Fruit fly (Drosophila melanogaster) whole organism, prepupa: ENCODE data around the gene CG14866.

Experiments
- Blimp-1 ChIP-seq: fragments of 200-800 bp; sonication (Bioruptor generic); optimal IDR thresholded peaks from 3 replicates; lab custom pipeline; 2017; ENCODE audit warnings: missing biosample characterization, missing genetic modification characterization, mild to moderate bottlenecking, moderate library complexity, missing genetic modification reagents
- CG10631 ChIP-seq: fragments of 200-800 bp; sonication (Bioruptor generic); optimal IDR thresholded peaks from 2 replicates; lab custom pipeline; 2016; ENCODE audit warnings: missing biosample characterization, missing genetic modification characterization
- CG10669 ChIP-seq: fragments of 200-800 bp; sonication (Bioruptor generic); optimal IDR thresholded peaks from 3 replicates; lab custom pipeline; 2018; ENCODE audit warnings: missing biosample characterization, mild to moderate bottlenecking, missing genetic modification characterization, moderate library complexity
- CG1621 ChIP-seq: fragments of 200-800 bp; sonication (Bioruptor generic); optimal IDR thresholded peaks from 3 replicates; lab custom pipeline; 2018; ENCODE audit warnings: missing biosample characterization, mild to moderate bottlenecking, missing genetic modification characterization
- CG3032 ChIP-seq: fragments of 200-800 bp; optimal IDR thresholded peaks from 2 replicates; lab custom pipeline; 2019; ENCODE audit warnings: missing biosample characterization, mild to moderate bottlenecking, missing genetic modification characterization, moderate library complexity
- CG34406 ChIP-seq: fragments of 200-800 bp; sonication (Bioruptor generic); optimal IDR thresholded peaks from 3 replicates; lab custom pipeline; 2016; ENCODE audit warnings: missing biosample characterization, missing genetic modification characterization
- CG3919 ChIP-seq: fragments of 200-800 bp; sonication (Bioruptor generic); optimal IDR thresholded peaks from 3 replicates; lab custom pipeline; 2016; ENCODE audit warnings: missing biosample characterization, missing genetic modification characterization
- CG4318 ChIP-seq: fragments of 200-800 bp; sonication (Bioruptor generic); optimal IDR thresholded peaks from 3 replicates; lab custom pipeline; 2017; ENCODE audit warnings: missing biosample characterization, mild to moderate bottlenecking, missing genetic modification characterization
- CG6276 ChIP-seq: fragments of 200-800 bp; sonication (Bioruptor generic); optimal IDR thresholded peaks from 2 replicates; lab custom pipeline; 2017; ENCODE audit warnings: missing biosample characterization, mild to moderate bottlenecking, missing genetic modification characterization
- CG6792 ChIP-seq: fragments of 200-800 bp; sonication (Bioruptor generic); optimal IDR thresholded peaks from 3 replicates; lab custom pipeline; 2016; ENCODE audit warnings: missing biosample characterization, missing genetic modification characterization
- CG7368 ChIP-seq: fragments of 200-800 bp; sonication (Bioruptor generic); optimal IDR thresholded peaks from 3 replicates; lab custom pipeline; 2016; ENCODE audit warnings: missing biosample characterization, missing genetic modification characterization
- Eip78C ChIP-seq: fragments of 200-800 bp; sonication (Bioruptor generic); peaks from one replicate; lab custom pipeline; 2016; ENCODE audit warnings: missing biosample characterization, missing genetic modification characterization
- Eip93F ChIP-seq: fragments of 200-800 bp; sonication (Bioruptor generic); optimal IDR thresholded peaks from 2 replicates; lab custom pipeline; 2016; ENCODE audit warnings: missing biosample characterization, mild to moderate bottlenecking, missing genetic modification characterization
- Ets96B ChIP-seq: fragments of 200-800 bp; optimal IDR thresholded peaks from 2 replicates; lab custom pipeline; 2019; ENCODE audit warnings: missing biosample characterization, mild to moderate bottlenecking, missing genetic modification characterization, moderate library complexity
- Met ChIP-seq: fragments of 200-800 bp; sonication (Bioruptor generic); optimal IDR thresholded peaks from 3 replicates; lab custom pipeline; 2016; ENCODE audit warnings: missing biosample characterization, missing genetic modification characterization
- Smox ChIP-seq: fragments of 200-800 bp; sonication (Bioruptor generic); optimal IDR thresholded peaks from 3 replicates; lab custom pipeline; 2016; ENCODE audit warnings: missing biosample characterization, missing genetic modification characterization
- Sox14 ChIP-seq: fragments of 200-800 bp; sonication (Bioruptor generic); optimal IDR thresholded peaks from 3 replicates; lab custom pipeline; 2016; ENCODE audit warnings: missing biosample characterization, missing genetic modification characterization
- Sox15 ChIP-seq: fragments of 200-800 bp; sonication (Bioruptor generic); optimal IDR thresholded peaks from 3 replicates; lab custom pipeline; 2016; ENCODE audit warnings: missing biosample characterization, missing genetic modification characterization
- achi ChIP-seq: fragments of 200-800 bp; sonication (Bioruptor generic); optimal IDR thresholded peaks from 3 replicates; lab custom pipeline; 2016; ENCODE audit warnings: missing biosample characterization, missing genetic modification characterization
- esn ChIP-seq: fragments of 200-800 bp; sonication (Bioruptor generic); optimal IDR thresholded peaks from 2 replicates; lab custom pipeline; 2016; ENCODE audit warnings: missing biosample characterization, mild to moderate bottlenecking, missing genetic modification characterization, moderate library complexity
- fd59A ChIP-seq: fragments of 200-800 bp; sonication (Bioruptor generic); optimal IDR thresholded peaks from 2 replicates; lab custom pipeline; 2017; ENCODE audit warnings: missing biosample characterization, mild to moderate bottlenecking, missing genetic modification characterization, missing genetic modification reagents
- fkh ChIP-seq: fragments of 200-800 bp; sonication (Bioruptor generic); optimal IDR thresholded peaks from 3 replicates; lab custom pipeline; 2017; ENCODE audit warnings: missing biosample characterization, mild to moderate bottlenecking, missing genetic modification characterization, moderate library complexity
- pdm3 ChIP-seq: fragments of 200-800 bp; sonication (Bioruptor generic); optimal IDR thresholded peaks from 3 replicates; lab custom pipeline; 2016; ENCODE audit warnings: missing biosample characterization, missing genetic modification characterization
- salr ChIP-seq, 2 experiments: fragments of 200-800 bp; sonication (Bioruptor generic); optimal IDR thresholded peaks; 3 replicates each; lab custom pipeline; 2016 to 2018; ENCODE audit warnings: missing biosample characterization in 2 of 2, missing genetic modification characterization in 2 of 2, mild to moderate bottlenecking in 1 of 2
- spab ChIP-seq: fragments of 200-800 bp; sonication (Bioruptor generic); optimal IDR thresholded peaks from 2 replicates; lab custom pipeline; 2017; ENCODE audit warnings: missing biosample characterization, mild to moderate bottlenecking, missing genetic modification characterization, missing genetic modification reagents
- svp ChIP-seq: fragments of 200-800 bp; sonication (Bioruptor generic); peaks from one replicate; lab custom pipeline; 2016; ENCODE audit warnings: missing biosample characterization, missing genetic modification characterization
- vri ChIP-seq: fragments of 200-800 bp; sonication (Bioruptor generic); optimal IDR thresholded peaks from 3 replicates; lab custom pipeline; 2016; ENCODE audit warnings: missing biosample characterization, mild to moderate bottlenecking, missing genetic modification characterization

Gene CG14866

DNA sequence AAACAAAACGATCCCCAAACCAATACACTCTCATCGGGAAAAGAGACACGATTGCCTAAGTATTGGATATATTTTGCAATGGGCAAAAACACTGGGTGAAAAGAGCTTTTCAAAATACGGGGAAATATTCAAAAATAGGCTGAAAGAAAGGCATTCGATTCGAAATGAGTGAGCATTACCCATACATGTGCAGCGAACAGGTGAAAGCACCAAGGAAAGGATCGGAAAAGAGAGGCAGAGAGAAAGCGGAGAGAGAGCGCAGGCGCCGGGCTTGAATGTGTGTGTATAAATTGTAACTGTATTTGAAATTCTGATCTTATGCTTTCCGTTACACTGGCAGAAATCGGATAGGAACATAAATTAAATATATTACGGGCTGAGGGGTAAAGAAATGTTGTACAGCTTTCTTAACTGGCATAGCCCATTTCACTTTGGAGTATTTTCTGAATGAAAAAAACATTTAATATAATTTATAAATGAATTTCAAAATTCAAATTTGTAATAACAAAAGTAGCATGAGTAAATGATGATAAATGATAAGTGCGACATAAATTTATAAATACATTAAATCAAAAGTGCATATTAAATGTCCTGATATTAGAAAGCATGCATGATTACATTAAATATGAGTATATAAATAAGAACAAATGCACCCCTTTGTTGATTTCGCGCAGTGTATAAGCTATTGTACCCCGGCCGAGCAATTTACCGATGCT, 35.5 kb upstream of the CG14866 start (continued):
- peak; percentile 67 for TF ChIP-seq pdm3 (GFP tag; lab: Kevin White, UChicago)
- peak; percentile 67 for TF ChIP-seq CG6276 (GFP tag; lab: Kevin White, UChicago)
- TF ChIP-seq CG4318 (GFP tag; lab: Kevin White, UChicago): peak; percentile 33
- TF ChIP-seq fkh (GFP tag; lab: Kevin White, UChicago): peak; percentile 46
- peak; percentile 63 for TF ChIP-seq achi (GFP tag; lab: Kevin White, UChicago)
- TF ChIP-seq CG34406 (GFP tag; lab: Kevin White, UChicago): peak; percentile 76
- peak; percentile 57 for TF ChIP-seq Sox14 (GFP tag; lab: Kevin White, UChicago)
- TF ChIP-seq Eip78C (GFP tag; lab: Kevin White, UChicago): peak; percentile 91
- peak; percentile 60 for TF ChIP-seq CG3919 (GFP tag; lab: Kevin White, UChicago)
- peak; percentile 7 for TF ChIP-seq vri

DNA sequence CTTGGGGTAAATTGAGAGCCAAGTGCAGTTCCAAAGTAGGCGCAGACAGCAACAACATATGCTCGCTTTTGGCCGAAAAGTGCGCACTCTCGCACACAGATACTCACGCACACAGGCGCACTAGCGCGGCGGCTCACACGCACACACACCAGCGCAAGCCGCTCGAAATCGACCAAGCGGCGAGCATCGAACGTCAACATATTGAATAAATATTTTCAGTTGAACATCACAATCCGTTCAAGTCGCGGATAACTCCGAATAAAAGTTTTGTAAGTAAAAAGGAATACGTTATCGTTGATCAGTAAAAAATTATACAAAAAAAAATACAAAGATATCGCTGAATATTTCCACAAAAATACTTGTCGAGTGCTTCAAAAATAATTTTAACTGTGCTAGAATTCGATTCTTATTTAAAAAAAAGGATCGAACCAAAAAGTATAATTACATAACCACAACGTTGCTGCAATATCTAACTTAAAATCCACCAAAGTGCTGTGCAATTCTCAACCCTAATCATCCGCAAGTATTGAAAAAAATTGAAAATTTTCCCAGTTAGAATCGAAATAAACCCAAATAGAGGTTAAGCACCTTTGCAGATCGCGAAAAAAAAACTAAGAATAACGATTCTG, 34.8 kb upstream of the CG14866 start:
- TF ChIP-seq CG6792: no peak
- TF ChIP-seq Eip78C (GFP tag; lab: Kevin White, UChicago): peak; percentile 44

DNA sequence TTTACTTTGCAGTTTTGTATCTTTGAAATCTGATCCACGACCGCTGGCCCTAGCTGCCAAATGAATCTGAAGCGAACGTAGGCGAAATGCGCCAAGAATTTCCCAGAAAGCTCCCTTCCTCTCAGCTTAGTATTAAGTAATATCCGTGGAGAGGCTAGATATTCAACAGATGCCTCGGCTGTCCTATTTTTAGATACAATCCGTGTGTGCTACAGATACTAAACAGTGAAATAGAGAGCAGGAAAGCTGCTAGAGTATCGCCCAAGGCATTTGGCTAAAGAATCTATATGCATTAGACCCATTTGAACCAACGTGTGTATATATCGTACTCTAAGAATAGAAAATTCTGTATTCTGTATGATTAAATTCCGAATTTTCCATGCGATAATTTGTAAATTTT, 33.9 kb upstream of the CG14866 start:
- no peak for TF ChIP-seq Ets96B (tag; lab: Kevin White, UChicago)
- no peak for TF ChIP-seq svp (GFP tag; lab: Kevin White, UChicago)
- TF ChIP-seq spab (GFP tag; lab: Kevin White, UChicago): no peak
- TF ChIP-seq CG6792: no peak
- TF ChIP-seq Eip93F (GFP tag; lab: Kevin White, UChicago): no peak
- TF ChIP-seq salr (GFP tag; optimal IDR thresholded peaks at IDR 0.05; lab: Kevin White, UChicago): no peak
- no peak for TF ChIP-seq CG3032 (tag; lab: Kevin White, UChicago)
- no peak for TF ChIP-seq fd59A (GFP tag; lab: Kevin White, UChicago)
- no peak for TF ChIP-seq Sox15 (GFP tag; lab: Kevin White, UChicago)
- TF ChIP-seq CG10631: no peak
- TF ChIP-seq esn: no peak
- TF ChIP-seq CG7368 (GFP tag; lab: Kevin White, UChicago): no peak

DNA sequence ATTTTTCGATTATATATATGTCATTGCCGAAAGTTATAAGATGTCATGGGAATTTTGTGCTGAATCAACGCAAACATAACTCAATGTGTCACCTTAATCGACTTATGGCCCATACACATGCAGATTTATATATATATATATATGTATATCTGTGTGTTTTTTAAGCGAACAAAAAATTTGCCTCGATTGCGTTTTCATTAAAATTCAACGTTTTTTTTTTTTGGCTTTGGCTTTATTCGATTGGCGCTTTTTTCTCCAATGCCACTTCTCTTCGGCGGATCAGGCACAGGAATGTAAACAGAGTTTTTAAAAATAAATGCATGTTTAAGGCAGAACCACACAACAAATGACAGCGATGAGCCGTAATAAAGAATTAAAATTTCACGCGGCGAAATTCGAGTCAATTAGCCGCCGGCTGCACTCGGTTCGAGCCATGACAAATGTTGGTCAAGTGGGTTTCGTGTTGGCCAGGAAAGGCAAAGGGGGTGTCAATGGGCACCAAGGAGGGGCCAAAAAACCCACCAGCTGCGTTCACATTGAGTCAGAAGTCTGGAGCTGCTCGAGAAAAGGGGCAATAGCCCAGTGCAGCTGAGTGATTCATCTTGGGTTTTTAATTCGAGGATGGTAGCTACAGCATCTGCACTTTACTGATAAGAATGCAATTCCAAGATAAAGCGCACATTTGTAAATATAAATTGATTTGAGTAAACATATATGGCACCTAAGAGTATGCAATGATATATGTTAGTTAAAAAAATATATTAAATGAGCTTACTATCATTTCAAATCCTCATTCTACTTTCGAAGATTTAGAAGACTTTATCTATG, 33.1 kb upstream of the CG14866 start:
- TF ChIP-seq CG10631 (no peak), Blimp-1 (GFP tag; lab: Kevin White, UChicago) (no peak), Smox (GFP tag; lab: Kevin White, UChicago) (no peak), CG1621 (tag; lab: Kevin White, UChicago) (no peak), Eip78C (GFP tag; lab: Kevin White, UChicago) (peak; percentile 48), svp (GFP tag; lab: Kevin White, UChicago) (peak; percentile 62)
- TF ChIP-seq, all 60 proteins: peak for 2

DNA sequence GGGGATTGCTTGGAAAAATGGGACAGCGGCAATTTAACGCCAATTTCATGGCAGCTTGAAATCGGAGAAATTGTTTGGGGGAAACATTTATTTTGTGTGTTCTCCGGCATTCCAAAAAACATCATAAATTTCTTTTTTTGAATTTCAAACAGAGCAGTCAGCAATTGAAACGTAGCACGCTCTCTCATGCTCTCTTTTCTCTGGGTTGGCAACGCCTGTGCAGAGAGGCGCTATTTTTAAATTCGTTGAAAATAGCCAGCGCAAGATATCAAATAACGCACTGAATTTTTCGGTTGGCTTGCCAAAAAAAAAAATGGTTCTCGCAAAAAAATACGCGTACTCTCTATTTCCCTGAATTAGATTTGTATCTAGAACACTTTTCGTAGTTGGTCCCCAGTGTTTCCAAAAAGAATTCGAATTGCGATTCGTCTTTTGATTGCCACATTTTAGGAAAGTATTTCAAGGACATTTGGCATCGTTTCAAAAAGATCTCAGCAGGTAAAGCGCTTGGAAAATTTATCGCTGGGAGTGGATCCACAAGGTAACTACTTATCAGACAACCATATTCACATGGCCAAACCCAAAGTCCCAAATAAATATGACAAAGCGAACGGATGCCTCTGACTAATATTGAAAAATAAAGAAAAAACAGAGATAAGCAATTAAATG, 30.1 kb upstream of the CG14866 start:
- TF ChIP-seq CG10669 (GFP tag; lab: Kevin White, UChicago) (peak; percentile 40), Met (no peak), svp (GFP tag; lab: Kevin White, UChicago) (no peak)
